Fruit fly (Drosophila melanogaster): ENCODE data around the gene sov.
A peak's percentile ranks its signal among the peaks of the same experiment; 100 is the strongest.

Gene sov

DNA sequence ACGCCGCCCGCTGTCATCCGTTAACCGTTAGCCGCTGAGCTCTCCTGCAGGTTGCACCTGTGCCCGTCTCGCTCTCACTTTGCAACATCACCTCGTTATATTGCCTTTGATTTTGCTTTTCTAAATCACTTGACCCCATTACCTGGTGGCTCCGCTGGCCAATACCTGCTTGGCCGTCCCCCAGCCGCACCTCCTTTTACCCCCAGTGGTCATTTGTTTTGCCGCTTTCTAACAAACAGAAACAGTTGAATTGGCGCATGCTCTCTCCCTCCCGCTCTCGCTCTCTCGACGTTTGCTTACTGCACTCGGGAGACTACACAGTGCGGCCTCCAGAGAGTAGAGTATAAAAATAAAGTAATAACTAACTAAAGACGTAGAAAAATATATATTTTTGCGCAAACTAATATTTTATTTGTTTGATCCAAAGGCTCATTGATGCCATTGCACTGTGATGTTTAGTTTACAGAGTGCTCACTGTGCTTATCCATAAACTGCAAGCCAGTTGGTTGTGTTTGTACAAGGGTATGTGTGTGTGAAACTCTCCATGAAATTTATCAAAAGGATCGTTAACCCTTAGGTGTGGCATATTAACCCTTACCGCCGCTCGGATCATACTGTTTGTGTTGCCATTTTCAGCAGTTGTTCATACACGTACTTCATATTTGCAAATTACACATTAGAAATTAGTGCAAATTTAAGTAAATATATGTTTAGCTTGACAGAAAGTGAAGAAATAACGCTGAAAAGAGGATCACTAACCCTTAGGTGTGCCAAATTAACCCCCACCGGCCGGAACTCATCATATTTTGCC is 48.6 kb downstream of the sov start (continued):
- TF ChIP-seq CG6854 (GFP tag; optimal IDR thresholded peaks at IDR 0.05) (peak; percentile 53), bowl (GFP tag; IDR thresholded peaks at IDR 0.05) (peak; percentile 61; the same call in 1 of the 2 replicates), sens-2 (GFP tag; IDR thresholded peaks at IDR 0.05) (peak; percentile 86), Gug (GFP tag; IDR thresholded peaks at IDR 0.05) (peak; percentile 90), gcm2 (GFP tag; optimal IDR thresholded peaks at IDR 0.05) (no peak), fu2 (GFP tag; optimal IDR thresholded peaks at IDR 0.05) (no peak), CG1792 (GFP tag; optimal IDR thresholded peaks at IDR 0.05) (peak; percentile 55), PHDP (tag; optimal IDR thresholded peaks at IDR 0.05) (peak; percentile 69), CG12391 (tag; optimal IDR thresholded peaks at IDR 0.05) (peak; percentile 84), HmgD (GFP tag; optimal IDR thresholded peaks at IDR 0.05) (no peak), CG14860 (GFP tag; IDR thresholded peaks at IDR 0.05; ENCODE audit: partially characterized antibody) (no peak), CG14710 (tag; optimal IDR thresholded peaks at IDR 0.05) (peak; percentile 44), CG17829 (tag; optimal IDR thresholded peaks at IDR 0.05) (peak; percentile 79), dm (GFP tag; optimal IDR thresholded peaks at IDR 0.05) (peak; percentile 13), pho (GFP tag; optimal IDR thresholded peaks at IDR 0.05) (peak; percentile 66), grau (tag; optimal IDR thresholded peaks at IDR 0.05) (peak; percentile 98), CG17361 (GFP tag; IDR thresholded peaks at IDR 0.05) (no peak; the same call in 1 of the 3 replicates), TFAM (GFP tag; optimal IDR thresholded peaks at IDR 0.05) (peak; percentile 40), salm (tag; optimal IDR thresholded peaks at IDR 0.05) (peak; percentile 74), CG12744 (GFP tag; optimal IDR thresholded peaks at IDR 0.05) (peak; percentile 69), pnt (GFP tag; optimal IDR thresholded peaks at IDR 0.05) (peak; percentile 63), Dad (GFP tag; optimal IDR thresholded peaks at IDR 0.05) (peak; percentile 51), CG4424 (GFP tag; optimal IDR thresholded peaks at IDR 0.05) (peak; percentile 70), CG17186 (GFP tag; optimal IDR thresholded peaks at IDR 0.05) (peak; percentile 16), CG13296 (GFP tag; optimal IDR thresholded peaks at IDR 0.05) (peak; percentile 61), prd (optimal IDR thresholded peaks at IDR 0.05) (no peak), prd (GFP tag; IDR thresholded peaks at IDR 0.05) (peak; percentile 93), CG8478 (optimal IDR thresholded peaks at IDR 0.05) (peak; percentile 7), nom (GFP tag; optimal IDR thresholded peaks at IDR 0.05) (peak; percentile 36), esg (GFP tag; conservative IDR thresholded peaks at IDR 0.05) (peak; percentile 85), Fer1 (GFP tag; optimal IDR thresholded peaks at IDR 0.05) (peak; percentile 65), CG2875 (GFP tag; optimal IDR thresholded peaks at IDR 0.05) (peak; percentile 75), onecut (GFP tag; IDR thresholded peaks at IDR 0.05) (peak; percentile 62), MESR4 (GFP tag; optimal IDR thresholded peaks at IDR 0.05) (peak; percentile 11), CG14014 (GFP tag; IDR thresholded peaks at IDR 0.05) (peak; percentile 83), CG11560 (tag; IDR thresholded peaks at IDR 0.05) (peak; percentile 72), caup (GFP tag; optimal IDR thresholded peaks at IDR 0.05; ENCODE audit: severe bottlenecking) (peak; percentile 75), CG17328 (GFP tag; IDR thresholded peaks at IDR 0.05) (peak; percentile 93), Lim3 (GFP tag; IDR thresholded peaks at IDR 0.05) (peak; percentile 62), CG10274 (GFP tag; optimal IDR thresholded peaks at IDR 0.05) (peak; percentile 20), CG34376 (GFP tag; optimal IDR thresholded peaks at IDR 0.05) (no peak), Sin3A (optimal IDR thresholded peaks at IDR 0.05) (no peak), CG3847 (GFP tag; IDR thresholded peaks at IDR 0.05) (peak; percentile 69), CG14667 (GFP tag; IDR thresholded peaks at IDR 0.05) (peak; percentile 84), Mad (GFP tag; optimal IDR thresholded peaks at IDR 0.05) (peak; percentile 69), Trl (optimal IDR thresholded peaks at IDR 0.05) (peak; percentile 70 to 74), Trl (GFP tag; optimal IDR thresholded peaks at IDR 0.05) (peak; percentile 58), CG5953 (GFP tag; IDR thresholded peaks at IDR 0.05) (peak; percentile 85), Dp (GFP tag; optimal IDR thresholded peaks at IDR 0.05) (no peak), Atf3 (GFP tag; optimal IDR thresholded peaks at IDR 0.05) (peak; percentile 66), Antp (GFP tag; optimal IDR thresholded peaks at IDR 0.05) (peak; percentile 55)
